Worm (Caenorhabditis elegans): ENCODE results near the gene F58B4.5.

Gene F58B4.5

ce11 chrV:10898107-10898506 is 34.4 kb upstream of the F58B4.5 start, which contains the start of gene F32D8.7:
Gene F32D8.7, plus strand, starts transcription at chrV:10898435.
- TF ChIP-seq cnd-1 (tag; optimal IDR thresholded peaks at IDR 0.05), result no peak
- TF ChIP-seq pha-4 (tag; optimal IDR thresholded peaks at IDR 0.05), result no peak
- TF ChIP-seq lin-13 (tag; optimal IDR thresholded peaks at IDR 0.05), result no peak
- TF ChIP-seq unc-62 (GFP tag; optimal IDR thresholded peaks at IDR 0.05), result peak; percentile 15

- TF ChIP-seq ceh-83 (GFP tag; optimal IDR thresholded peaks at IDR 0.05) (no peak), mls-2 (tag; optimal IDR thresholded peaks at IDR 0.05) (no peak), tbx-8 (GFP tag; optimal IDR thresholded peaks at IDR 0.05) (no peak), elt-1 (tag; optimal IDR thresholded peaks at IDR 0.05; ENCODE audit: borderline replicate concordance, insufficient read depth) (peak; percentile 64)
These were observed 33.9 kb upstream of the F58B4.5 start for ce11 chrV:10898629-10899028.

ce11 chrV:10901125-10901524 is 31.4 kb upstream of the F58B4.5 start, which contains the start of gene spp-16:
Gene spp-16, minus strand, starts transcription at chrV:10901303.
- no peak for TF ChIP-seq cnd-1 (tag; optimal IDR thresholded peaks at IDR 0.05)
- no peak for TF ChIP-seq elt-3 (tag; optimal IDR thresholded peaks at IDR 0.05)
- TF ChIP-seq flh-1 (GFP tag; optimal IDR thresholded peaks at IDR 0.05), result no peak
- no peak for TF ChIP-seq unc-120 (tag; optimal IDR thresholded peaks at IDR 0.05; ENCODE audit: poor library complexity, severe bottlenecking)

ce11 chrV:10902682-10903081 is 29.8 kb upstream of the F58B4.5 start, which contains the start of gene F32D8.8:
Gene F32D8.8, minus strand, starts transcription at chrV:10902782.
- TF ChIP-seq flh-1 (GFP tag; optimal IDR thresholded peaks at IDR 0.05), result no peak
- TF ChIP-seq ces-1 (GFP tag; optimal IDR thresholded peaks at IDR 0.05), result no peak
- no peak for TF ChIP-seq pha-4 (tag; optimal IDR thresholded peaks at IDR 0.05)
- TF ChIP-seq ham-2 (GFP tag; optimal IDR thresholded peaks at IDR 0.05), result no peak
- no peak for TF ChIP-seq blmp-1 (tag; optimal IDR thresholded peaks at IDR 0.05)
- no peak for TF ChIP-seq zip-8 (tag; optimal IDR thresholded peaks at IDR 0.05)
- TF ChIP-seq elt-1 (tag; optimal IDR thresholded peaks at IDR 0.05; ENCODE audit: borderline replicate concordance, insufficient read depth), result no peak
- no peak for TF ChIP-seq drap-1 (GFP tag; optimal IDR thresholded peaks at IDR 0.05)
- TF ChIP-seq unc-62 (GFP tag; optimal IDR thresholded peaks at IDR 0.05), result no peak
- TF ChIP-seq nhr-12 (tag; optimal IDR thresholded peaks at IDR 0.05), result no peak
- no peak for TF ChIP-seq mls-2 (tag; optimal IDR thresholded peaks at IDR 0.05)
- no peak for TF ChIP-seq snpc-4 (tag; optimal IDR thresholded peaks at IDR 0.05)
- no peak for TF ChIP-seq sptf-1 (tag; optimal IDR thresholded peaks at IDR 0.05)
- TF ChIP-seq ceh-83 (GFP tag; optimal IDR thresholded peaks at IDR 0.05), result no peak
- TF ChIP-seq nhr-76 (tag; optimal IDR thresholded peaks at IDR 0.05), result no peak
- no peak for TF ChIP-seq lsy-2 (tag; optimal IDR thresholded peaks at IDR 0.05)
- no peak for TF ChIP-seq nhr-237 (tag; optimal IDR thresholded peaks at IDR 0.05)
- TF ChIP-seq elt-3 (tag; optimal IDR thresholded peaks at IDR 0.05), result no peak
- TF ChIP-seq mep-1 (tag; optimal IDR thresholded peaks at IDR 0.05), result no peak

- TF ChIP-seq unc-62 (GFP tag; optimal IDR thresholded peaks at IDR 0.05) (no peak), ces-1 (GFP tag; optimal IDR thresholded peaks at IDR 0.05) (peak; percentile 48)
These were observed 28.7 kb upstream of the F58B4.5 start, which contains the start of gene F32D8.15 for ce11 chrV:10903748-10904147. Gene F32D8.15, plus strand, starts transcription at chrV:10904048.

- TF ChIP-seq ceh-43 (GFP tag; optimal IDR thresholded peaks at IDR 0.05), result no peak
- TF ChIP-seq flh-1 (GFP tag; optimal IDR thresholded peaks at IDR 0.05), result no peak
- peak; percentile 6 for TF ChIP-seq unc-120 (tag; optimal IDR thresholded peaks at IDR 0.05; ENCODE audit: poor library complexity, severe bottlenecking)
- no peak for TF ChIP-seq lsy-2 (tag; optimal IDR thresholded peaks at IDR 0.05)
- TF ChIP-seq sptf-1 (tag; optimal IDR thresholded peaks at IDR 0.05), result no peak
- TF ChIP-seq mep-1 (tag; optimal IDR thresholded peaks at IDR 0.05), result no peak
- TF ChIP-seq zip-8 (tag; optimal IDR thresholded peaks at IDR 0.05), result no peak
- TF ChIP-seq ces-1 (GFP tag; optimal IDR thresholded peaks at IDR 0.05), result peak; percentile 68
- TF ChIP-seq pha-4 (tag; optimal IDR thresholded peaks at IDR 0.05), result no peak
- no peak for TF ChIP-seq ham-2 (GFP tag; optimal IDR thresholded peaks at IDR 0.05)
- TF ChIP-seq M03D4.4 (tag; optimal IDR thresholded peaks at IDR 0.05), result no peak
These were observed 27.7 kb upstream of the F58B4.5 start for ce11 chrV:10904795-10905194.

- TF ChIP-seq unc-39 (tag; optimal IDR thresholded peaks at IDR 0.05) (no peak), nhr-76 (tag; optimal IDR thresholded peaks at IDR 0.05) (no peak), bed-3 (GFP tag; optimal IDR thresholded peaks at IDR 0.05) (no peak)
These were observed 23.4 kb upstream of the F58B4.5 start, which contains the start of gene zzz-1 for ce11 chrV:10909071-10909470. Gene zzz-1, minus strand, starts transcription at chrV:10909171.

Data from whole organism, mixed stage, embryonic.